Worm (Caenorhabditis elegans) whole organism, L2 larva: Measurements from ENCODE around the gene hdl-1.

Experiments
- lsy-2 ChIP-seq, 2 experiments: fragments of 150-350 bp in 1 of 2; sonication (generic microtip) in 1 of 2; optimal IDR thresholded peaks; 2 replicates each; lab custom pipeline; 2014 to 2017; ENCODE audit warnings: missing biosample characterization in 2 of 2, missing genetic modification characterization in 2 of 2
- unc-39 ChIP-seq: fragments of 150-350 bp; optimal IDR thresholded peaks from 2 replicates; lab custom pipeline; 2014; ENCODE audit warnings: missing biosample characterization, missing genetic modification characterization
- unc-62 ChIP-seq: fragments of 150-350 bp; optimal IDR thresholded peaks from 2 replicates; lab custom pipeline; 2014; ENCODE audit warnings: missing biosample characterization, missing genetic modification reagents, missing genetic modification characterization

DNA sequence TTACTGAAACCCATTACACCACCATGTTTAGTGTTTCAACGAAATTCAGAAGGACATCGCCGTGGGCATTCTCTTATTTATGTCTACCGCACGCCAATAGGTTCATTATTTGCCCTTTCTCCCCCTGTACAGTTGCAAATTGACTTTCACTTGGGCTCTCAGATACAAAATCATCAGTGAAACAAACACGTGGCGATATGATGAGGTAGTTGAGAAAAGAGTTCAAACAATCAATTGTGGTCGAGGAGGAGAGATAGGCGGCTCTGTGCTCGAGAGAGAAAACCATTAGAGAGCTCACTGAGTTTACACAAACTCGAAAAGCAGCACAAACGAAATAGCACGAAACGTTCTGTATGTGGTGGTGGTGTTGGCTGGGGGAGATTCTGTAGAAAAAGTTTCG, 7.5 kb upstream of the hdl-1 start:
- no peak for TF ChIP-seq unc-62 (GFP tag; lab: Kevin White, UChicago)
- no peak for TF ChIP-seq lsy-2 (tag; optimal IDR thresholded peaks at IDR 0.05; lab: Kevin White, UChicago)
- TF ChIP-seq unc-39 (tag; lab: Kevin White, UChicago) = no peak
